Fruit fly (Drosophila melanogaster) whole organism, embryonic: ENCODE results near the gene CG12289.

ENCODE experiments used
- Atf6 ChIP-seq: fragments of 200-800 bp; sonication (Bioruptor generic); IDR thresholded peaks from 2 replicates; pipeline ENCODE4 v1.3.6; 2022; ENCODE audit warnings: missing biosample characterization, missing genetic modification characterization
- CG10267 ChIP-seq: fragments of 200-800 bp; sonication (Bioruptor generic); optimal IDR thresholded peaks from 2 replicates; lab custom pipeline; 2018; ENCODE audit warnings: missing biosample characterization, mild to moderate bottlenecking, missing genetic modification characterization, moderate library complexity
- CG11085 ChIP-seq: fragments of 200-800 bp; sonication (Bioruptor generic); IDR thresholded peaks from 2 replicates; pipeline ENCODE4 v1.3.6; 2022; ENCODE audit warnings: missing biosample characterization, missing genetic modification characterization
- CG13296 ChIP-seq: fragments of 200-800 bp; sonication (Bioruptor generic); optimal IDR thresholded peaks from 3 replicates; lab custom pipeline; 2018; ENCODE audit warnings: missing biosample characterization, mild to moderate bottlenecking, missing genetic modification characterization
- CG13424 ChIP-seq: fragments of 200-800 bp; sonication (Bioruptor generic); optimal IDR thresholded peaks from 2 replicates; lab custom pipeline; 2019; ENCODE audit warnings: missing biosample characterization, mild to moderate bottlenecking, missing genetic modification characterization, moderate library complexity
- CG15269 ChIP-seq: fragments of 200-800 bp; sonication (Bioruptor generic); optimal IDR thresholded peaks from 2 replicates; lab custom pipeline; 2018; ENCODE audit warnings: missing biosample characterization, mild to moderate bottlenecking, missing genetic modification characterization, moderate library complexity
- CG15601 ChIP-seq: fragments of 200-800 bp; sonication (Bioruptor generic); optimal IDR thresholded peaks from 3 replicates; lab custom pipeline; 2019; ENCODE audit warnings: missing biosample characterization, mild to moderate bottlenecking, missing genetic modification characterization, moderate library complexity
- CG17359 ChIP-seq: fragments of 200-800 bp; sonication (Bioruptor generic); optimal IDR thresholded peaks from 3 replicates; lab custom pipeline; 2018; ENCODE audit warnings: missing biosample characterization, mild to moderate bottlenecking, missing genetic modification characterization, moderate library complexity
- CG17829 ChIP-seq: fragments of 200-800 bp; optimal IDR thresholded peaks from 2 replicates; lab custom pipeline; 2019; ENCODE audit warnings: missing biosample characterization, mild to moderate bottlenecking, missing genetic modification characterization, moderate library complexity
- CG32532 ChIP-seq: fragments of 200-800 bp; sonication (Bioruptor generic); IDR thresholded peaks from 2 replicates; pipeline ENCODE4 v1.3.6; 2022; ENCODE audit warnings: missing biosample characterization, missing genetic modification characterization
- CG32772 ChIP-seq: fragments of 200-800 bp; sonication (Bioruptor generic); IDR thresholded peaks from 2 replicates; pipeline ENCODE4 v1.3.6; 2022; ENCODE audit warnings: missing biosample characterization, missing genetic modification characterization
- CG3838 ChIP-seq: fragments of 200-800 bp; sonication (Bioruptor generic); optimal IDR thresholded peaks from 3 replicates; lab custom pipeline; 2016; ENCODE audit warnings: missing biosample characterization, missing genetic modification characterization
- CG42726 ChIP-seq: fragments of 200-800 bp; sonication (Bioruptor generic); IDR thresholded peaks from 2 replicates; pipeline ENCODE4 v1.3.6; 2022; ENCODE audit warnings: missing biosample characterization, missing genetic modification characterization; ENCODE audit not compliant: partially characterized antibody
- CG4617 ChIP-seq: fragments of 200-800 bp; sonication (Bioruptor generic); optimal IDR thresholded peaks from 3 replicates; lab custom pipeline; 2016; ENCODE audit warnings: missing biosample characterization, missing genetic modification characterization, borderline replicate concordance
- CG7372 ChIP-seq: fragments of 200-800 bp; sonication (Bioruptor generic); IDR thresholded peaks from 2 replicates; pipeline ENCODE4 v1.3.6; 2022; ENCODE audit warnings: missing biosample characterization, missing genetic modification characterization
- CG7556 ChIP-seq: fragments of 200-800 bp; sonication (Bioruptor generic); optimal IDR thresholded peaks from 2 replicates; lab custom pipeline; 2017; ENCODE audit warnings: missing biosample characterization, mild to moderate bottlenecking, missing genetic modification characterization
- CG8478 ChIP-seq: fragments of >200 bp; optimal IDR thresholded peaks from 2 replicates; lab custom pipeline; 2018
- CG9797 ChIP-seq: fragments of 200-800 bp; sonication (Bioruptor generic); optimal IDR thresholded peaks from 3 replicates; lab custom pipeline; 2018; ENCODE audit warnings: missing biosample characterization, mild to moderate bottlenecking, missing genetic modification characterization
- Eip74EF ChIP-seq, 2 experiments: fragments of 200-800 bp in 1 of 2; fragments of >200 bp in 1 of 2; sonication (Bioruptor generic) in 1 of 2; optimal IDR thresholded peaks; 2 replicates each; lab custom pipeline; 2017 to 2019; ENCODE audit warnings: missing biosample characterization in 2 of 2, missing genetic modification characterization in 2 of 2, mild to moderate bottlenecking in 1 of 2, moderate library complexity in 1 of 2
- GATAe ChIP-seq: fragments of 200-800 bp; sonication (Bioruptor generic); conservative IDR thresholded peaks from 2 replicates; pipeline ENCODE4 v1.3.6; 2022; ENCODE audit warnings: missing biosample characterization, missing genetic modification characterization
- HLH4C ChIP-seq: fragments of 200-800 bp; sonication (Bioruptor generic); IDR thresholded peaks from 3 replicates; pipeline ENCODE4 v1.3.6; 2022; ENCODE audit warnings: missing biosample characterization, missing genetic modification characterization; ENCODE audit not compliant: partially characterized antibody
- Hand ChIP-seq: fragments of 200-800 bp; sonication (Bioruptor generic); optimal IDR thresholded peaks from 2 replicates; lab custom pipeline; 2017; ENCODE audit warnings: mild to moderate bottlenecking, missing biosample characterization, missing genetic modification reagents, missing genetic modification characterization
- Hmr ChIP-seq: fragments of 200-800 bp; sonication (Bioruptor generic); optimal IDR thresholded peaks from 3 replicates; lab custom pipeline; 2017; ENCODE audit warnings: mild to moderate bottlenecking, missing biosample characterization, missing genetic modification reagents, missing genetic modification characterization
- Nf-YC ChIP-seq: fragments of 200-800 bp; optimal IDR thresholded peaks from 3 replicates; lab custom pipeline; 2019; ENCODE audit warnings: missing biosample characterization, mild to moderate bottlenecking, missing genetic modification characterization, moderate library complexity
- Sox102F ChIP-seq: fragments of 200-800 bp; sonication (Bioruptor generic); optimal IDR thresholded peaks from 2 replicates; lab custom pipeline; 2018; ENCODE audit warnings: missing biosample characterization, mild to moderate bottlenecking, missing genetic modification characterization, moderate library complexity
- Taf1 ChIP-seq: fragments of 200-800 bp; sonication (Bioruptor generic); IDR thresholded peaks from 2 replicates; pipeline ENCODE4 v1.3.6; 2022; ENCODE audit warnings: missing biosample characterization, missing genetic modification characterization
- abd-A ChIP-seq: fragments of 200-800 bp; sonication (Bioruptor generic); optimal IDR thresholded peaks from 3 replicates; lab custom pipeline; 2019; ENCODE audit warnings: missing biosample characterization, mild to moderate bottlenecking, missing genetic modification characterization, moderate library complexity
- ap ChIP-seq: fragments of 200-800 bp; sonication (Bioruptor generic); IDR thresholded peaks from 2 replicates; pipeline ENCODE4 v1.3.6; 2022; ENCODE audit warnings: missing biosample characterization, missing genetic modification characterization
- cad ChIP-seq: fragments of >200 bp; optimal IDR thresholded peaks from 2 replicates; lab custom pipeline; 2017; ENCODE audit warnings: missing biosample characterization, missing genetic modification characterization
- crp ChIP-seq, 2 experiments: fragments of 200-800 bp; sonication (Bioruptor generic); optimal IDR thresholded peaks; 2 replicates in 1 of 2; 3 replicates in 1 of 2; lab custom pipeline; 2017; ENCODE audit warnings: missing biosample characterization in 2 of 2, missing genetic modification characterization in 2 of 2, mild to moderate bottlenecking in 1 of 2, moderate library complexity in 1 of 2
- ems ChIP-seq: fragments of 200-800 bp; sonication (Bioruptor generic); optimal IDR thresholded peaks from 3 replicates; lab custom pipeline; 2016; ENCODE audit warnings: missing biosample characterization, missing genetic modification characterization
- fd64A ChIP-seq: fragments of 200-800 bp; sonication (Bioruptor generic); optimal IDR thresholded peaks from 3 replicates; lab custom pipeline; 2018; ENCODE audit warnings: missing biosample characterization, mild to moderate bottlenecking, missing genetic modification characterization
- grau ChIP-seq: fragments of 200-800 bp; optimal IDR thresholded peaks from 3 replicates; lab custom pipeline; 2019; ENCODE audit warnings: missing biosample characterization, mild to moderate bottlenecking, missing genetic modification characterization, moderate library complexity
- gsb ChIP-seq: fragments of 200-800 bp; sonication (Bioruptor generic); IDR thresholded peaks from 2 replicates; pipeline ENCODE4 v1.3.6; 2022; ENCODE audit warnings: missing biosample characterization, missing genetic modification characterization
- gt ChIP-seq: fragments of 200-800 bp; sonication (Bioruptor generic); IDR thresholded peaks from 2 replicates; pipeline ENCODE4 v1.3.6; 2022; ENCODE audit warnings: missing biosample characterization, missing genetic modification characterization
- inv ChIP-seq: fragments of 200-800 bp; sonication (Bioruptor generic); IDR thresholded peaks from 2 replicates; pipeline ENCODE4 v1.3.6; 2022; ENCODE audit warnings: missing biosample characterization, missing genetic modification characterization; ENCODE audit not compliant: partially characterized antibody
- kni ChIP-seq: fragments of 200-800 bp; sonication (Bioruptor generic); optimal IDR thresholded peaks from 3 replicates; lab custom pipeline; 2017; ENCODE audit warnings: mild to moderate bottlenecking, missing biosample characterization, missing genetic modification reagents, missing genetic modification characterization
- lilli ChIP-seq: fragments of 200-800 bp; sonication (Bioruptor generic); optimal IDR thresholded peaks from 3 replicates; lab custom pipeline; 2016; ENCODE audit warnings: missing biosample characterization, missing genetic modification characterization
- lmd ChIP-seq: fragments of 200-800 bp; sonication (Bioruptor generic); IDR thresholded peaks from 2 replicates; pipeline ENCODE4 v1.3.6; 2022; ENCODE audit warnings: missing biosample characterization, missing genetic modification characterization
- luna ChIP-seq: fragments of 200-800 bp; sonication (Bioruptor generic); optimal IDR thresholded peaks from 2 replicates; lab custom pipeline; 2016; ENCODE audit warnings: missing biosample characterization, missing genetic modification characterization
- nmo ChIP-seq: fragments of 200-800 bp; sonication (Bioruptor generic); optimal IDR thresholded peaks from 2 replicates; lab custom pipeline; 2018; ENCODE audit warnings: missing biosample characterization, mild to moderate bottlenecking, missing genetic modification characterization, moderate library complexity
- pfk ChIP-seq: fragments of 200-800 bp; sonication (Bioruptor generic); optimal IDR thresholded peaks from 2 replicates; lab custom pipeline; 2018; ENCODE audit warnings: missing biosample characterization, mild to moderate bottlenecking, missing genetic modification characterization, moderate library complexity
- ranshi ChIP-seq: fragments of 200-800 bp; sonication (Bioruptor generic); IDR thresholded peaks from 2 replicates; pipeline ENCODE4 v1.3.6; 2022; ENCODE audit warnings: missing biosample characterization, missing genetic modification characterization
- repo ChIP-seq: fragments of 200-800 bp; sonication (Bioruptor generic); optimal IDR thresholded peaks from 2 replicates; lab custom pipeline; 2016; ENCODE audit warnings: missing biosample characterization, missing genetic modification characterization
- so ChIP-seq: fragments of 200-800 bp; sonication (Bioruptor generic); IDR thresholded peaks from 3 replicates; pipeline ENCODE4 v1.3.6; 2022; ENCODE audit warnings: missing biosample characterization, missing genetic modification characterization
- tup ChIP-seq: fragments of 200-800 bp; sonication (Bioruptor generic); optimal IDR thresholded peaks from 2 replicates; lab custom pipeline; 2016; ENCODE audit warnings: missing biosample characterization, mild to moderate bottlenecking, missing genetic modification characterization, moderate library complexity
- wdn ChIP-seq: fragments of 200-800 bp; sonication (Bioruptor generic); IDR thresholded peaks from 2 replicates; pipeline ENCODE4 v1.3.6; 2022; ENCODE audit warnings: missing biosample characterization, missing genetic modification characterization
- yki ChIP-seq: fragments of >200 bp; optimal IDR thresholded peaks from 3 replicates; lab custom pipeline; 2018

Gene CG12289

dm6 chr3L:11410505-11410904 is 47.8 kb downstream of the CG12289 start (continued):
- TF ChIP-seq CG13424 (tag; lab: Kevin White, UChicago) (no peak), CG7556 (GFP tag; lab: Kevin White, UChicago) (peak; percentile 18), CG15269 (tag; lab: Kevin White, UChicago) (peak; percentile 15), CG42726 (GFP tag; lab: Robert Waterston, UW) (no peak), CG10267 (tag; lab: Kevin White, UChicago) (no peak), yki (lab: Kevin White, UChicago) (no peak), nmo (GFP tag; lab: Kevin White, UChicago) (peak; percentile 7), grau (tag; lab: Kevin White, UChicago) (peak; percentile 32), lmd (GFP tag; lab: Robert Waterston, UW) (no peak), Sox102F (peak; percentile 15), CG15601 (no peak), CG17829 (tag; lab: Kevin White, UChicago) (no peak)

DNA sequence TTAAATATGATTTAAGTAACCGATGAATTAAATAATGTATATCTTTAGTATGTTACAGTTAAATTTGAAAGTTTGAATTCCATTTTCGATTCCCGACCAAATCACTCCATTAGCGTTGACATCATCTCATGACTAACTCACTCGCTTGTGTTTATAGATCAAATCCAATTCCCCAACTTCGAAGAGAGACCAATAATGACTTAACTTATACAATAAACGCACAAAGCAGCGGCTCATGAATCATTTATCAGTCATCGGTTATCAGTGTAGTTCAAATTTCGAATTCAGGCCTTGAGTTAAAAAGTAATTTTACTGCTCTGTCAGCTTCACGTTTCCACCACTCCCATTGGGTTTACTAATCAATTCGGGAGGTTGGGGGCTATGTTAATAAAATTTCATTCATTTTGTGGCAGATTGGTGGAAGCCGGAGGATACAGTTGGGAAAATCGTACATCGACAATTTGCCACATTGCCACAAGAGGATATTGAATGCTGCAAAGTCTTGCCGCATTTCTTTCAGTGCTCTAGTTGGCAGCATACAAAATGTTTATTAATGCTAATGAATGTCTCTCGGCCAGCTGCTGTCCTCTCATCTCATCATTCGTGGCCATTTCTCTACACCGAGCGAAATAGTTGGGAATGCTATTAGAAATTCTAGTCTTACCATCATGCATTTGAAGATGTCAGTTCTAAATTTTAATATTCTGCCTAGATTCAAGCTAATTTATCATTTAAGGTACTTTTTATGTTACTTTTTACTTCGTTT is 49.8 kb downstream of the CG12289 start:
- TF ChIP-seq luna (GFP tag; lab: Kevin White, UChicago) (no peak), GATAe (GFP tag; lab: Robert Waterston, UW) (no peak), CG9797 (GFP tag; lab: Kevin White, UChicago) (no peak), CG8478 (lab: Kevin White, UChicago) (no peak), ems (GFP tag; lab: Kevin White, UChicago) (no peak), ap (GFP tag; lab: Robert Waterston, UW) (no peak), CG32772 (GFP tag; lab: Robert Waterston, UW) (no peak; the same call in 1 of the 2 replicates), HLH4C (GFP tag; lab: Robert Waterston, UW) (no peak), cad (GFP tag; lab: Kevin White, UChicago) (no peak), CG11085 (GFP tag; lab: Robert Waterston, UW) (no peak), gt (GFP tag; lab: Robert Waterston, UW) (no peak), CG7372 (GFP tag; lab: Robert Waterston, UW) (no peak), so (GFP tag; lab: Robert Waterston, UW) (no peak), tup (GFP tag; lab: Kevin White, UChicago) (no peak), abd-A (tag; lab: Kevin White, UChicago) (peak; percentile 48), Eip74EF (GFP tag; optimal IDR thresholded peaks at IDR 0.05; lab: Kevin White, UChicago) (no peak), Atf6 (no peak), Hmr (GFP tag; lab: Kevin White, UChicago) (no peak), CG17829 (tag; lab: Kevin White, UChicago) (no peak), CG17359 (tag; lab: Kevin White, UChicago) (peak; percentile 50), lilli (peak; percentile 12), kni (GFP tag; lab: Kevin White, UChicago) (no peak), inv (GFP tag; lab: Robert Waterston, UW) (no peak), Nf-YC (tag; lab: Kevin White, UChicago) (no peak), gsb (no peak), wdn (GFP tag; lab: Robert Waterston, UW) (no peak), repo (GFP tag; lab: Kevin White, UChicago) (no peak), CG3838 (GFP tag; lab: Kevin White, UChicago) (no peak), fd64A (no peak), Hand (no peak), ranshi (0 out of 2 replicates have a peak, but pooled peaks have one; percentile 16), CG13296 (GFP tag; lab: Kevin White, UChicago) (no peak), CG4617 (no peak), pfk (GFP tag; lab: Kevin White, UChicago) (no peak), Taf1 (GFP tag; lab: Robert Waterston, UW) (no peak), crp (GFP tag; optimal IDR thresholded peaks at IDR 0.05; lab: Kevin White, UChicago) (no peak), CG32532 (no peak), CG7556 (GFP tag; lab: Kevin White, UChicago) (peak; percentile 48)
